Worm (Caenorhabditis elegans) whole organism, late embryonic: ENCODE measurements around the gene C02C6.14.

Experiments used
- C08G9.2 ChIP-seq: sonication (generic microtip); optimal IDR thresholded peaks from 2 replicates; lab custom pipeline; 2016; ENCODE audit warnings: mild to moderate bottlenecking, missing genetic modification characterization, moderate library complexity, missing compliant biosample characterization
- F13H6.1 ChIP-seq: sonication (generic microtip); optimal IDR thresholded peaks from 2 replicates; lab custom pipeline; 2016; ENCODE audit warnings: missing genetic modification characterization, missing compliant biosample characterization
- Y22D7AL.16 ChIP-seq: sonication (generic microtip); optimal IDR thresholded peaks from 2 replicates; lab custom pipeline; 2016; ENCODE audit warnings: missing genetic modification characterization, missing compliant biosample characterization
- ahr-1 ChIP-seq: sonication (generic microtip); optimal IDR thresholded peaks from 2 replicates; lab custom pipeline; 2016; ENCODE audit warnings: missing genetic modification characterization, missing compliant biosample characterization
- ceh-19 ChIP-seq: fragments of 200-800 bp; sonication (Bioruptor generic); optimal IDR thresholded peaks from 2 replicates; lab custom pipeline; 2018; ENCODE audit warnings: mild to moderate bottlenecking, missing genetic modification characterization, missing compliant biosample characterization
- ceh-2 ChIP-seq: sonication (generic microtip); optimal IDR thresholded peaks from 2 replicates; lab custom pipeline; 2016; ENCODE audit warnings: missing genotype, missing genetic modification characterization, missing compliant biosample characterization
- ceh-24 ChIP-seq: sonication (generic microtip); optimal IDR thresholded peaks from 2 replicates; lab custom pipeline; 2016; ENCODE audit warnings: mild to moderate bottlenecking, missing genetic modification characterization, missing compliant biosample characterization
- ceh-31 ChIP-seq: sonication (generic microtip); optimal IDR thresholded peaks from 2 replicates; lab custom pipeline; 2016; ENCODE audit warnings: missing genetic modification characterization, missing compliant biosample characterization
- ceh-34 ChIP-seq: sonication (generic microtip); optimal IDR thresholded peaks from 2 replicates; lab custom pipeline; 2016; ENCODE audit warnings: mild to moderate bottlenecking, missing genetic modification characterization, missing compliant biosample characterization
- ceh-45 ChIP-seq: fragments of 200-800 bp; sonication (Bioruptor generic); IDR thresholded peaks from 2 replicates; pipeline ENCODE4 v1.3.6; 2022; ENCODE audit warnings: missing genetic modification reagents, missing genetic modification characterization, missing compliant biosample characterization
- ceh-6 ChIP-seq: fragments of 200-800 bp; sonication (Bioruptor generic); optimal IDR thresholded peaks from 2 replicates; lab custom pipeline; 2018; ENCODE audit warnings: mild to moderate bottlenecking, missing genetic modification characterization, missing compliant biosample characterization
- ceh-9 ChIP-seq: sonication (generic microtip); optimal IDR thresholded peaks from 2 replicates; lab custom pipeline; 2016; ENCODE audit warnings: mild to moderate bottlenecking, missing genetic modification characterization, inconsistent platforms, missing compliant biosample characterization
- che-1 ChIP-seq: sonication (generic microtip); optimal IDR thresholded peaks from 2 replicates; lab custom pipeline; 2016; ENCODE audit warnings: mild to moderate bottlenecking, missing genetic modification characterization, missing compliant biosample characterization
- elt-2 ChIP-seq: sonication (generic microtip); optimal IDR thresholded peaks from 2 replicates; lab custom pipeline; 2016; ENCODE audit warnings: missing genetic modification reagents, missing genetic modification characterization, missing compliant biosample characterization
- elt-4 ChIP-seq: sonication (generic microtip); optimal IDR thresholded peaks from 2 replicates; lab custom pipeline; 2016; ENCODE audit warnings: missing genetic modification characterization, missing compliant biosample characterization
- fkh-10 ChIP-seq: fragments of 150-350 bp; optimal IDR thresholded peaks from 2 replicates; lab custom pipeline; 2014; ENCODE audit warnings: missing biosample characterization, missing genetic modification reagents, missing genetic modification characterization
- gmeb-2 ChIP-seq: sonication (generic microtip); optimal IDR thresholded peaks from 2 replicates; lab custom pipeline; 2016; ENCODE audit warnings: missing genetic modification characterization, inconsistent platforms, missing compliant biosample characterization
- hlh-15 ChIP-seq: sonication (generic microtip); optimal IDR thresholded peaks from 2 replicates; lab custom pipeline; 2016; ENCODE audit warnings: missing genetic modification characterization, missing compliant biosample characterization
- hlh-8 ChIP-seq: sonication (generic microtip); optimal IDR thresholded peaks from 2 replicates; lab custom pipeline; 2016; ENCODE audit warnings: missing genotype, missing genetic modification characterization, missing compliant biosample characterization
- madf-2 ChIP-seq: sonication (generic microtip); optimal IDR thresholded peaks from 2 replicates; lab custom pipeline; 2017; ENCODE audit warnings: missing genetic modification characterization, missing compliant biosample characterization
- mec-3 ChIP-seq: sonication (generic microtip); optimal IDR thresholded peaks from 2 replicates; lab custom pipeline; 2016; ENCODE audit warnings: borderline replicate concordance, missing genetic modification characterization, missing compliant biosample characterization
- nhr-11 ChIP-seq: fragments of 150-350 bp; optimal IDR thresholded peaks from 2 replicates; lab custom pipeline; 2014; ENCODE audit warnings: missing biosample characterization, missing genetic modification characterization
- odd-2 ChIP-seq: sonication (generic microtip); optimal IDR thresholded peaks from 2 replicates; lab custom pipeline; 2017; ENCODE audit warnings: antibody characterized with exemption, mild to moderate bottlenecking, missing genetic modification characterization, missing compliant biosample characterization
- pat-9 ChIP-seq: fragments of 200-800 bp; sonication (Bioruptor generic); optimal IDR thresholded peaks from 2 replicates; lab custom pipeline; 2018; ENCODE audit warnings: mild to moderate bottlenecking, missing genetic modification characterization, moderate library complexity, missing compliant biosample characterization
- pha-2 ChIP-seq: sonication (generic microtip); optimal IDR thresholded peaks from 2 replicates; lab custom pipeline; 2017; ENCODE audit warnings: mild to moderate bottlenecking, missing genetic modification characterization, missing compliant biosample characterization
- pha-4 ChIP-seq: fragments of 150-350 bp; optimal IDR thresholded peaks from 2 replicates; lab custom pipeline; 2018; ENCODE audit warnings: missing biosample characterization, missing genetic modification reagents, missing genetic modification characterization
- unc-42 ChIP-seq: sonication (generic microtip); optimal IDR thresholded peaks from 2 replicates; lab custom pipeline; 2016; ENCODE audit warnings: missing genotype, missing genetic modification characterization, missing compliant biosample characterization
- zip-5 ChIP-seq: sonication (generic microtip); optimal IDR thresholded peaks from 2 replicates; lab custom pipeline; 2016; ENCODE audit warnings: missing genetic modification characterization, missing compliant biosample characterization

The C02C6.14 gene

DNA sequence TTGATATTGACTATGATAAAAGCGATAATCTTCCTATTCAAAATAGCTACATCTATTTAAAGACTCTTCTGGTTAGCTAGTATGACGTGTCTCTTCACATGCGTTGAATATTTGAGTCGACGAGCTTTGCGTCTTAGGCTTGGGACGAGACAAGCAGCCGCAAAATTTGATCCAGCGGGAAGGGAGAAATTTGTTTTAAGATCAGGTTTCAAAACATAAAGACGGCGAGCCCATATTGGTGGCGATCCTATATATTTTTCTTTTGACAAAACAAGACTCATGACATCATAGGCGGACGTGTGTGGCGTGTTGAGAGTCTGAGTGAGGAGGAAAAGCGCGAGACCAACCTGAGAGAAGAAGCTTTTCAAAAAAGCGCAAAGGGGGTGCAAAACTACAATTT lies 8.0 kb downstream of the C02C6.14 start:
- TF ChIP-seq ceh-34 (tag; lab: Kevin White, UChicago) (peak; percentile 88), ceh-19 (GFP tag; lab: Kevin White, UChicago) (peak; percentile 75), C08G9.2 (no peak), nhr-11 (tag; lab: Kevin White, UChicago) (no peak)

DNA sequence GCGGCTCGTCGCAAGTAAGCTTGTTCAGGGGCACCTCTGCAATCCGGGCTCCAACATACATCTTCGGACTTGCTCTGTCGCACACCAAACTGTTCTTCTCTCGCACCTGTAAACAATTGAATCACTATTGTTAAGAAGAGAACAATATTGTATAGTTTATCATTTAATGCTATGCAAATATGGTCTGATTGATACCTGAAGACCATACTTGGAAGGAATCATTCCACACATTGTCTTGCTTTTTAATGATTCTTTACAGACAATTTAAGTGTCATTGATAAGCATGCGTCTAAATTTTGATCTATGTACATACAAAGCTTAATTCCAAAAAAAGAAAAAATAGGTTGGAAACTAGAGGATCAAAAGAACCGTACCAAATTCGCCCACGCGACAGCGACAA lies 9.5 kb downstream of the C02C6.14 start:
- TF ChIP-seq ceh-9 (tag; lab: Kevin White, UChicago): no peak
- TF ChIP-seq elt-2 (tag; lab: Kevin White, UChicago): no peak
- TF ChIP-seq ahr-1: no peak
- TF ChIP-seq madf-2: no peak
- TF ChIP-seq zip-5 (tag; lab: Kevin White, UChicago): no peak
- no peak for TF ChIP-seq elt-4 (tag; lab: Kevin White, UChicago)
- no peak for TF ChIP-seq ceh-6
- TF ChIP-seq odd-2 (tag; lab: Kevin White, UChicago): no peak
- TF ChIP-seq che-1: no peak
- no peak for TF ChIP-seq fkh-10 (GFP tag; lab: Kevin White, UChicago)
- TF ChIP-seq, all 69 proteins: peak for 0

DNA sequence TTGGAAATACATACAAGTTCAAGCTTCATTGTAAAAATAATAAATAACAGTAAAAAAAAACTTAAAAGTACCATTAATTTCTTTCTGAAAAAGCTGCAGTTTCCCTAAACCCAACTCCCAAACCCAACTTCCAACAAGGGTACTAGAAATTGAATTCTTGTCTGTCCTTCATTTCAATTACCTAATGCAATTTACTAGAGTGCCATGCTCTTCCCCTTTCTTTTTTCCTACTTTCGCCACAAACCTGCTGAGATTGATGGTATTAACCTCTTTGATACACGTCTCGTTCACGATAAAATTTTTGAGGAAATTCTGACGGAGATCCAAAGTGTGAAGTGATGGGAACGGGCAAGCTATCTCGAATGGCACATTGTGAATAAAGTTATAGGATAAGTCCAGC lies 10.4 kb downstream of the C02C6.14 start:
- TF ChIP-seq unc-42 (tag; lab: Kevin White, UChicago): peak; percentile 74
- TF ChIP-seq gmeb-2: no peak

DNA sequence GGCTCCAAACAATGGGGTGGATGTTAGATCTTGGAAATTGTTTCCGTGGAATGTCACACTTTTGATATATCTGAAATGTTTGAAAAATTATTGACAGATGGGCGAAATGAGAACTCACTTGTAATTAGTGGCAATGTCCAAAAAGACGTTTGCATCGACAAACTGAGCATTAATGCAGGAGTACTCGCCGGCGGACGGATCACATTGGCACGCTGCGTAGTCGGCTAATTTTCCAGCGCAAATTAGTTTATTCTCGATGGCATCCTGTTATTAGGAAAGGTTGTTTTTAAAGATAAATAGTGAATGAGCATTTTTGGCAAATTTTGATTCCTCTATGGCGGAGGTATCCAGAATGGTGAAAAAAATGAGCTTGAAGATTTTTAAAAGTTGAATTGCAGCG lies 13.3 kb downstream of the C02C6.14 start:
- TF ChIP-seq ceh-2 (tag; lab: Kevin White, UChicago) (no peak), pha-2 (tag; lab: Kevin White, UChicago) (no peak), F13H6.1 (tag; lab: Kevin White, UChicago) (no peak), elt-2 (tag; lab: Kevin White, UChicago) (no peak), unc-42 (tag; lab: Kevin White, UChicago) (peak; percentile 72), che-1 (no peak)

DNA sequence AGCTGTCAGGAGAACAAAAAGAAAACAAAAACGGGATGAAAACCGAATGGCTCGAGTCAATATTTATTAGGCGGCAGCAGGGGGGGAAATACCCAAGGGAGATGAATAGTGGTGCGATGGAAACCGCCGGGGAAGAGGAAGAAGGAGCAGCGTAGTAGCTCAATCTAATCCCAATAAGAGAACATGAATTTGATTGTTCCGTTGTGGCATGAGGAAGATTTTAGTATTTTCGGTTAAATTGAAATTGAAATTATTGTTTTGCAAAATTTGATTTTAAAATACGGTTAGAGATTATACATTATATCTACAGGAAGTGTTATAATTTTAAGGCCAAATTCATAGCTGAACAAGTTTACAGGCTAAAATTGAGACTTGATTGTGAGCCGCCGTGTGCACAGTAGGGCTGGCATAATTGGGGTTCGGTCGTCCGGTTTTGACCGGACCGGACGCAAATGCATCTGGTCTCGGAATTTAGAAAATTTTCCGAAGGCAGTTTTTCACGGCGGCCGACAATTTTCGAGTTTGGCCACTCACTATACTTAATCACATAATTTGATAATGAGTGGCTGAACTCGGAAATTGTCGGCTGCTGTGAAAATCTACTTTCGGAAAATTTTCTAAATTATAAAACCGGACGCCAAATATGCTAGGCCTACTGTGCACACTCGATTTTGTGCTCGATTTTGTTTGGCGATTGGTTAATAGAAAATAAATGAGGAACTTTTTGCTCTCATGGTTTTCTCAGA lies 14.7 kb downstream of the C02C6.14 start:
- TF ChIP-seq unc-42 (tag; lab: Kevin White, UChicago) (peak; percentile 83), ceh-2 (tag; lab: Kevin White, UChicago) (no peak)

DNA sequence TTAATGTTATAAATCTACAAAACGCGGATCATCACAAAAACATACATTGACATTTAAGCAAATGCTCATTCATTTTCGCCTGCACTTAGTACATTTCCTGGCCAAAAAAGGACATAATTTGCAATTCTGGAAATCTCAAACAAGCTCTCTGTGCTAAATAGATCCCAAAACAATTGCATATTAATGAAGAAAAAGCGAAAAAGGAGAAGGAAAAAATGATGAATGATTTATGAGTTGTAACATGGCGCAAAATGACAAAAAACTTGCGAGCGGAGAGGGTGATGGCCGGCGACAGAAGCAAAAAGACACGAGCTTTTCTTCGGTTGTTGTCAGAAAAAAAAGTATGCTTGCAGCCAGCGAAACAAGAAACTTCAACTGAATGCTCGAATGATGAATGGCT lies 17.4 kb downstream of the C02C6.14 start:
- TF ChIP-seq pha-4 (no peak), ceh-34 (tag; lab: Kevin White, UChicago) (no peak), ceh-31 (no peak), Y22D7AL.16 (tag; lab: Kevin White, UChicago) (no peak), C08G9.2 (no peak), odd-2 (tag; lab: Kevin White, UChicago) (no peak), ceh-45 (no peak), ceh-24 (tag; lab: Kevin White, UChicago) (no peak)
- TF ChIP-seq, all 69 proteins: peak for 0

DNA sequence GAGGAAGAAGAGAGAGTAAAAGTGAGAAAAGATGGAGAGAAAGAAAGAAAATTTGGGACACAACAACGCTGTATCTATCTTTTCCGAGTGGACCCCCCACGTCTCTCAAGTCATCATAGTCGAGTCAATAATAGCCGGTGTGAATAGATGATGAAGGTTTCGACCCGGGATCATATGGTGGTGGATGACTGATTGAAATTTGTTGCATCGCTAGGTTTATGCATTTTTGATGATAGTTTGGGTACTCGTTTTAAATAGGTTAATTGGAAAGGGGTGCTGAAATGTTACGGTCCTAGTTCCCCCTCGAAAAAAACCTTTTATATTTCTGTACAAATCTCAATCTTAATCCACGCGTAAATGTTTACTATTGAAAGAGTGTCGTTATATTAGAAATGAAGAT lies 18.1 kb downstream of the C02C6.14 start:
- TF ChIP-seq che-1 (no peak), ceh-34 (tag; lab: Kevin White, UChicago) (no peak), hlh-8 (no peak), pat-9 (tag; lab: Kevin White, UChicago) (no peak), ahr-1 (no peak), mec-3 (no peak), hlh-15 (no peak)
